Worm (Caenorhabditis elegans) whole organism, L3 larva: Measurements from ENCODE around the gene elt-3.

ENCODE experiments used
- aly-2 ChIP-seq: fragments of 150-350 bp; optimal IDR thresholded peaks from 2 replicates; lab custom pipeline; 2014; ENCODE audit warnings: missing biosample characterization, missing genetic modification characterization
- ceh-82 ChIP-seq: fragments of 150-350 bp; optimal IDR thresholded peaks from 2 replicates; lab custom pipeline; 2014; ENCODE audit warnings: missing biosample characterization, missing genetic modification characterization
- mml-1 ChIP-seq: fragments of 150-350 bp; sonication (generic microtip); optimal IDR thresholded peaks from 3 replicates; lab custom pipeline; 2014; ENCODE audit warnings: missing biosample characterization, missing genetic modification characterization
- nhr-11 ChIP-seq: fragments of 150-350 bp; optimal IDR thresholded peaks from 2 replicates; lab custom pipeline; 2014; ENCODE audit warnings: missing biosample characterization, missing genetic modification characterization
- snpc-4 ChIP-seq: fragments of 150-350 bp; optimal IDR thresholded peaks from 2 replicates; lab custom pipeline; 2014; ENCODE audit warnings: missing biosample characterization, missing genetic modification characterization
- zag-1 ChIP-seq: fragments of 150-350 bp; optimal IDR thresholded peaks from 2 replicates; lab custom pipeline; 2014; ENCODE audit warnings: missing biosample characterization, missing genetic modification characterization

ce11 chrX:13920374-13920986, 14.2 kb upstream of the elt-3 start:
- no peak for TF ChIP-seq zag-1
- TF ChIP-seq snpc-4 (tag; lab: Kevin White, UChicago): no peak
- TF ChIP-seq ceh-82 (tag; lab: Kevin White, UChicago): no peak
- TF ChIP-seq aly-2 (tag; lab: Kevin White, UChicago): no peak
- no peak for TF ChIP-seq mml-1 (tag; lab: Kevin White, UChicago)
- no peak for TF ChIP-seq nhr-11 (tag; lab: Kevin White, UChicago)
